Worm (Caenorhabditis elegans): ENCODE measurements around the gene ctsa-4.1.

- no peak for TF ChIP-seq ceh-63 (GFP tag; optimal IDR thresholded peaks at IDR 0.05)
- no peak for TF ChIP-seq nhr-47 (tag; optimal IDR thresholded peaks at IDR 0.05)
- TF ChIP-seq unc-62 (GFP tag; optimal IDR thresholded peaks at IDR 0.05) = no peak
- no peak for TF ChIP-seq pqm-1 (tag; optimal IDR thresholded peaks at IDR 0.05)
- no peak for TF ChIP-seq ceh-82 (tag; optimal IDR thresholded peaks at IDR 0.05)
- TF ChIP-seq unc-130 (tag; optimal IDR thresholded peaks at IDR 0.05) = no peak
- no peak for TF ChIP-seq unc-98 (GFP tag; IDR thresholded peaks at IDR 0.05)
- TF ChIP-seq ztf-4 (tag; optimal IDR thresholded peaks at IDR 0.05) = no peak
- no peak for TF ChIP-seq nhr-76 (tag; optimal IDR thresholded peaks at IDR 0.05)
- no peak for TF ChIP-seq tbx-2 (tag; optimal IDR thresholded peaks at IDR 0.05)
- TF ChIP-seq lin-13 (GFP tag; optimal IDR thresholded peaks at IDR 0.05) = no peak
- TF ChIP-seq ceh-8 (GFP tag; optimal IDR thresholded peaks at IDR 0.05) = no peak
- peak; percentile 28 for TF ChIP-seq pax-3 (tag; optimal IDR thresholded peaks at IDR 0.05)
- TF ChIP-seq hlh-17 (GFP tag; optimal IDR thresholded peaks at IDR 0.05; ENCODE audit: borderline replicate concordance) = no peak
Measured at ce11 chrII:6413788-6414187, 47.0 kb downstream of the ctsa-4.1 start.
